Worm (Caenorhabditis elegans): ENCODE results near the gene F40G12.4.

Gene F40G12.4

ce11 chrV:14294396-14294795, 25.9 kb upstream of the F40G12.4 start, which contains the start of gene F14D7.9:
TSS of gene F14D7.9 (plus strand) at chrV:14294696.
- TF ChIP-seq ceh-43 (GFP tag; optimal IDR thresholded peaks at IDR 0.05) (no peak), unc-62 (GFP tag; optimal IDR thresholded peaks at IDR 0.05) (no peak), nhr-2 (tag; optimal IDR thresholded peaks at IDR 0.05) (no peak), sptf-1 (tag; optimal IDR thresholded peaks at IDR 0.05) (no peak), flh-1 (GFP tag; optimal IDR thresholded peaks at IDR 0.05) (no peak), mls-2 (tag; optimal IDR thresholded peaks at IDR 0.05) (no peak), elt-1 (tag; optimal IDR thresholded peaks at IDR 0.05; ENCODE audit: borderline replicate concordance, insufficient read depth) (no peak), lin-13 (tag; optimal IDR thresholded peaks at IDR 0.05) (no peak), M03D4.4 (tag; optimal IDR thresholded peaks at IDR 0.05) (no peak), ceh-83 (GFP tag; optimal IDR thresholded peaks at IDR 0.05) (no peak), blmp-1 (tag; optimal IDR thresholded peaks at IDR 0.05) (no peak), tbx-8 (GFP tag; optimal IDR thresholded peaks at IDR 0.05) (no peak), ztf-11 (tag; optimal IDR thresholded peaks at IDR 0.05) (no peak), lin-32 (GFP tag; optimal IDR thresholded peaks at IDR 0.05) (no peak), nhr-237 (tag; optimal IDR thresholded peaks at IDR 0.05) (no peak), sem-2 (GFP tag; optimal IDR thresholded peaks at IDR 0.05) (no peak), ceh-39 (tag; optimal IDR thresholded peaks at IDR 0.05) (no peak), snpc-4 (tag; optimal IDR thresholded peaks at IDR 0.05) (no peak), nhr-76 (tag; optimal IDR thresholded peaks at IDR 0.05) (no peak), elt-3 (tag; optimal IDR thresholded peaks at IDR 0.05) (no peak)

ce11 chrV:14293667-14294194, 25.2 kb upstream of the F40G12.4 start, which contains the start of gene F14D7.2:
TSS of gene F14D7.2 (minus strand) at chrV:14293717.
- TF ChIP-seq ham-2 (GFP tag; optimal IDR thresholded peaks at IDR 0.05) (no peak), hlh-1 (tag; optimal IDR thresholded peaks at IDR 0.05) (no peak), ceh-39 (tag; optimal IDR thresholded peaks at IDR 0.05) (no peak), nhr-2 (tag; optimal IDR thresholded peaks at IDR 0.05) (no peak), lsy-2 (tag; optimal IDR thresholded peaks at IDR 0.05) (no peak), mab-5 (tag; optimal IDR thresholded peaks at IDR 0.05) (no peak), unc-120 (tag; optimal IDR thresholded peaks at IDR 0.05; ENCODE audit: poor library complexity, severe bottlenecking) (no peak), lin-13 (tag; optimal IDR thresholded peaks at IDR 0.05) (no peak)

ce11 chrV:14290636-14291035, 22.1 kb upstream of the F40G12.4 start, which contains the start of gene F14D7.18:
TSS of gene F14D7.18 (minus strand) at chrV:14290736.
- TF ChIP-seq drap-1 (GFP tag; optimal IDR thresholded peaks at IDR 0.05) = no peak

- TF ChIP-seq unc-62 (GFP tag; optimal IDR thresholded peaks at IDR 0.05) = no peak
Observed at ce11 chrV:14289363-14289762, 20.8 kb upstream of the F40G12.4 start, which contains the start of gene F14D7.1. TSS of gene F14D7.1 (minus strand) at chrV:14289463.

- TF ChIP-seq M03D4.4 (tag; optimal IDR thresholded peaks at IDR 0.05) (no peak), unc-62 (GFP tag; optimal IDR thresholded peaks at IDR 0.05) (no peak), lin-13 (tag; optimal IDR thresholded peaks at IDR 0.05) (no peak), ceh-39 (tag; optimal IDR thresholded peaks at IDR 0.05) (no peak), ham-2 (GFP tag; optimal IDR thresholded peaks at IDR 0.05) (no peak), tbx-8 (GFP tag; optimal IDR thresholded peaks at IDR 0.05) (no peak), blmp-1 (tag; optimal IDR thresholded peaks at IDR 0.05) (no peak), nhr-28 (tag; optimal IDR thresholded peaks at IDR 0.05) (no peak), flh-1 (GFP tag; optimal IDR thresholded peaks at IDR 0.05) (no peak), ztf-11 (tag; optimal IDR thresholded peaks at IDR 0.05) (no peak), mls-2 (tag; optimal IDR thresholded peaks at IDR 0.05) (no peak)
Observed at ce11 chrV:14285803-14286202, 17.3 kb upstream of the F40G12.4 start, which contains the start of gene F40G12.11. TSS of gene F40G12.11 (plus strand) at chrV:14286171.

ce11 chrV:14283241-14283640, 14.7 kb upstream of the F40G12.4 start, which contains the start of gene F40G12.10:
TSS of gene F40G12.10 (plus strand) at chrV:14283541.
- TF ChIP-seq ztf-11 (tag; optimal IDR thresholded peaks at IDR 0.05) (no peak), ceh-83 (GFP tag; optimal IDR thresholded peaks at IDR 0.05) (no peak), ceh-39 (tag; optimal IDR thresholded peaks at IDR 0.05) (no peak), drap-1 (GFP tag; optimal IDR thresholded peaks at IDR 0.05) (no peak), zip-8 (tag; optimal IDR thresholded peaks at IDR 0.05) (no peak), unc-39 (tag; optimal IDR thresholded peaks at IDR 0.05) (no peak), lin-32 (GFP tag; optimal IDR thresholded peaks at IDR 0.05) (no peak), mep-1 (tag; optimal IDR thresholded peaks at IDR 0.05) (no peak), ceh-43 (GFP tag; optimal IDR thresholded peaks at IDR 0.05) (no peak)

All from whole organism, mixed stage, embryonic.